Fruit fly (Drosophila melanogaster) whole organism, prepupa: ENCODE data around the gene CG12560.

Experiments used
- Blimp-1 ChIP-seq: fragments of 200-800 bp; sonication (Bioruptor generic); optimal IDR thresholded peaks from 3 replicates; lab custom pipeline; 2017; ENCODE audit warnings: missing biosample characterization, missing genetic modification characterization, mild to moderate bottlenecking, moderate library complexity, missing genetic modification reagents
- CG10631 ChIP-seq: fragments of 200-800 bp; sonication (Bioruptor generic); optimal IDR thresholded peaks from 2 replicates; lab custom pipeline; 2016; ENCODE audit warnings: missing biosample characterization, missing genetic modification characterization
- CG10669 ChIP-seq: fragments of 200-800 bp; sonication (Bioruptor generic); optimal IDR thresholded peaks from 3 replicates; lab custom pipeline; 2018; ENCODE audit warnings: missing biosample characterization, mild to moderate bottlenecking, missing genetic modification characterization, moderate library complexity
- CG11294 ChIP-seq: fragments of 200-800 bp; sonication (Bioruptor generic); IDR thresholded peaks from 2 replicates; pipeline ENCODE4 v1.3.6; 2022; ENCODE audit warnings: missing biosample characterization, missing genetic modification characterization
- CG15336 ChIP-seq: fragments of 200-800 bp; sonication (Bioruptor generic); IDR thresholded peaks from 2 replicates; pipeline ENCODE4 v1.3.6; 2022; ENCODE audit warnings: missing biosample characterization, missing genetic modification characterization
- CG1621 ChIP-seq: fragments of 200-800 bp; sonication (Bioruptor generic); optimal IDR thresholded peaks from 3 replicates; lab custom pipeline; 2018; ENCODE audit warnings: missing biosample characterization, mild to moderate bottlenecking, missing genetic modification characterization
- CG16779 ChIP-seq: fragments of 200-800 bp; sonication (Bioruptor generic); optimal IDR thresholded peaks from 3 replicates; lab custom pipeline; 2017; ENCODE audit warnings: missing biosample characterization, mild to moderate bottlenecking, missing genetic modification characterization
- CG32006 ChIP-seq: fragments of 200-800 bp; sonication (Bioruptor generic); optimal IDR thresholded peaks from 3 replicates; lab custom pipeline; 2017; ENCODE audit warnings: missing biosample characterization, mild to moderate bottlenecking, missing genetic modification characterization
- CG3919 ChIP-seq: fragments of 200-800 bp; sonication (Bioruptor generic); optimal IDR thresholded peaks from 3 replicates; lab custom pipeline; 2016; ENCODE audit warnings: missing biosample characterization, missing genetic modification characterization
- CG6163 ChIP-seq: fragments of 200-800 bp; sonication (Bioruptor generic); IDR thresholded peaks from 3 replicates; pipeline ENCODE4 v1.3.6; 2022; ENCODE audit warnings: missing biosample characterization, missing genetic modification characterization
- CG6792 ChIP-seq: fragments of 200-800 bp; sonication (Bioruptor generic); optimal IDR thresholded peaks from 3 replicates; lab custom pipeline; 2016; ENCODE audit warnings: missing biosample characterization, missing genetic modification characterization
- CG6808 ChIP-seq: fragments of 200-800 bp; sonication (Bioruptor generic); optimal IDR thresholded peaks from 3 replicates; lab custom pipeline; 2017; ENCODE audit warnings: missing biosample characterization, missing genetic modification characterization, mild to moderate bottlenecking, moderate library complexity, missing genetic modification reagents
- CG6854 ChIP-seq: fragments of 200-800 bp; sonication (Bioruptor generic); optimal IDR thresholded peaks from 2 replicates; lab custom pipeline; 2017; ENCODE audit warnings: missing biosample characterization, mild to moderate bottlenecking, missing genetic modification characterization
- CG7368 ChIP-seq: fragments of 200-800 bp; sonication (Bioruptor generic); optimal IDR thresholded peaks from 3 replicates; lab custom pipeline; 2016; ENCODE audit warnings: missing biosample characterization, missing genetic modification characterization
- CG8119 ChIP-seq: fragments of 200-800 bp; sonication (Bioruptor generic); IDR thresholded peaks from 3 replicates; pipeline ENCODE4 v1.3.6; 2022; ENCODE audit warnings: missing biosample characterization, missing genetic modification characterization
- CG8319 ChIP-seq: fragments of 200-800 bp; sonication (Bioruptor generic); optimal IDR thresholded peaks from 3 replicates; lab custom pipeline; 2016; ENCODE audit warnings: missing biosample characterization, missing genetic modification characterization
- CG8632 ChIP-seq: fragments of 200-800 bp; sonication (Bioruptor generic); optimal IDR thresholded peaks from 3 replicates; lab custom pipeline; 2016; ENCODE audit warnings: missing biosample characterization, missing genetic modification characterization
- CG9139 ChIP-seq: fragments of 200-800 bp; sonication (Bioruptor generic); optimal IDR thresholded peaks from 3 replicates; lab custom pipeline; 2017; ENCODE audit warnings: missing biosample characterization, mild to moderate bottlenecking, missing genetic modification characterization
- Eip75B ChIP-seq: fragments of 200-800 bp; sonication (Bioruptor generic); optimal IDR thresholded peaks from 3 replicates; lab custom pipeline; 2016; ENCODE audit warnings: missing biosample characterization, missing genetic modification characterization
- Eip78C ChIP-seq: fragments of 200-800 bp; sonication (Bioruptor generic); peaks from one replicate; lab custom pipeline; 2016; ENCODE audit warnings: missing biosample characterization, missing genetic modification characterization
- Eip93F ChIP-seq: fragments of 200-800 bp; sonication (Bioruptor generic); optimal IDR thresholded peaks from 2 replicates; lab custom pipeline; 2016; ENCODE audit warnings: missing biosample characterization, mild to moderate bottlenecking, missing genetic modification characterization
- Ets21C ChIP-seq: fragments of 200-800 bp; sonication (Bioruptor generic); optimal IDR thresholded peaks from 3 replicates; lab custom pipeline; 2016; ENCODE audit warnings: missing biosample characterization, missing genetic modification characterization
- Ets96B ChIP-seq: fragments of 200-800 bp; optimal IDR thresholded peaks from 2 replicates; lab custom pipeline; 2019; ENCODE audit warnings: missing biosample characterization, mild to moderate bottlenecking, missing genetic modification characterization, moderate library complexity
- Gug ChIP-seq: fragments of 200-800 bp; sonication (Bioruptor generic); IDR thresholded peaks from 2 replicates; pipeline ENCODE4 v1.3.6; 2022; ENCODE audit warnings: missing biosample characterization, missing genetic modification characterization
- Hr4 ChIP-seq: fragments of 200-800 bp; sonication (Bioruptor generic); optimal IDR thresholded peaks from 3 replicates; lab custom pipeline; 2016; ENCODE audit warnings: missing biosample characterization, missing genetic modification characterization
- Lpt ChIP-seq: fragments of 200-800 bp; sonication (Bioruptor generic); optimal IDR thresholded peaks from 3 replicates; lab custom pipeline; 2016; ENCODE audit warnings: missing biosample characterization, missing genetic modification characterization
- Met ChIP-seq: fragments of 200-800 bp; sonication (Bioruptor generic); optimal IDR thresholded peaks from 3 replicates; lab custom pipeline; 2016; ENCODE audit warnings: missing biosample characterization, missing genetic modification characterization
- OdsH ChIP-seq: fragments of 200-800 bp; sonication (Bioruptor generic); optimal IDR thresholded peaks from 3 replicates; lab custom pipeline; 2016; ENCODE audit warnings: missing biosample characterization, missing genetic modification characterization
- Sox102F ChIP-seq: fragments of 200-800 bp; sonication (Bioruptor generic); optimal IDR thresholded peaks from 2 replicates; lab custom pipeline; 2016; ENCODE audit warnings: missing biosample characterization, mild to moderate bottlenecking, missing genetic modification characterization
- Sox14 ChIP-seq: fragments of 200-800 bp; sonication (Bioruptor generic); optimal IDR thresholded peaks from 3 replicates; lab custom pipeline; 2016; ENCODE audit warnings: missing biosample characterization, missing genetic modification characterization
- Sox15 ChIP-seq: fragments of 200-800 bp; sonication (Bioruptor generic); optimal IDR thresholded peaks from 3 replicates; lab custom pipeline; 2016; ENCODE audit warnings: missing biosample characterization, missing genetic modification characterization
- acj6 ChIP-seq: fragments of 200-800 bp; sonication (Bioruptor generic); optimal IDR thresholded peaks from 3 replicates; lab custom pipeline; 2016; ENCODE audit warnings: missing biosample characterization, missing genetic modification characterization
- cyc ChIP-seq: fragments of 200-800 bp; sonication (Bioruptor generic); optimal IDR thresholded peaks from 3 replicates; lab custom pipeline; 2016; ENCODE audit warnings: missing biosample characterization, missing genetic modification characterization
- dsx ChIP-seq: fragments of 200-800 bp; optimal IDR thresholded peaks from 3 replicates; lab custom pipeline; 2019; ENCODE audit warnings: missing biosample characterization, mild to moderate bottlenecking, missing genetic modification characterization, moderate library complexity; ENCODE audit not compliant: poor library complexity, severe bottlenecking
- eg ChIP-seq: fragments of 200-800 bp; sonication (Bioruptor generic); IDR thresholded peaks from 3 replicates; pipeline ENCODE4 v1.3.6; 2022; ENCODE audit warnings: missing biosample characterization, missing genetic modification characterization
- esn ChIP-seq: fragments of 200-800 bp; sonication (Bioruptor generic); optimal IDR thresholded peaks from 2 replicates; lab custom pipeline; 2016; ENCODE audit warnings: missing biosample characterization, mild to moderate bottlenecking, missing genetic modification characterization, moderate library complexity
- fd85E ChIP-seq: fragments of 200-800 bp; sonication (Bioruptor generic); optimal IDR thresholded peaks from 3 replicates; lab custom pipeline; 2016; ENCODE audit warnings: missing biosample characterization, missing genetic modification characterization
- fkh ChIP-seq: fragments of 200-800 bp; sonication (Bioruptor generic); optimal IDR thresholded peaks from 3 replicates; lab custom pipeline; 2017; ENCODE audit warnings: missing biosample characterization, mild to moderate bottlenecking, missing genetic modification characterization, moderate library complexity
- pdm3 ChIP-seq: fragments of 200-800 bp; sonication (Bioruptor generic); optimal IDR thresholded peaks from 3 replicates; lab custom pipeline; 2016; ENCODE audit warnings: missing biosample characterization, missing genetic modification characterization
- spab ChIP-seq: fragments of 200-800 bp; sonication (Bioruptor generic); optimal IDR thresholded peaks from 2 replicates; lab custom pipeline; 2017; ENCODE audit warnings: missing biosample characterization, mild to moderate bottlenecking, missing genetic modification characterization, missing genetic modification reagents
- ss ChIP-seq, 2 experiments: fragments of 200-800 bp; sonication (Bioruptor generic); optimal IDR thresholded peaks; 2 replicates in 1 of 2; 3 replicates in 1 of 2; lab custom pipeline; 2017 to 2018; ENCODE audit warnings: mild to moderate bottlenecking in 2 of 2, missing biosample characterization in 2 of 2, missing genetic modification characterization in 2 of 2, moderate library complexity in 1 of 2
- svp ChIP-seq: fragments of 200-800 bp; sonication (Bioruptor generic); peaks from one replicate; lab custom pipeline; 2016; ENCODE audit warnings: missing biosample characterization, missing genetic modification characterization
- topi ChIP-seq: fragments of 200-800 bp; sonication (Bioruptor generic); optimal IDR thresholded peaks from 3 replicates; lab custom pipeline; 2016; ENCODE audit warnings: missing biosample characterization, missing genetic modification characterization
- vri ChIP-seq: fragments of 200-800 bp; sonication (Bioruptor generic); optimal IDR thresholded peaks from 3 replicates; lab custom pipeline; 2016; ENCODE audit warnings: missing biosample characterization, mild to moderate bottlenecking, missing genetic modification characterization

The CG12560 gene

dm6 chr2L:7964611-7965010, 44.7 kb downstream of the CG12560 start (continued):
- TF ChIP-seq Gug (GFP tag; lab: Robert Waterston, UW) (peak; percentile 85), CG15336 (peak; percentile 94), CG16779 (tag; lab: Kevin White, UChicago) (peak; percentile 44), acj6 (GFP tag; lab: Kevin White, UChicago) (peak; percentile 75), CG6808 (peak; percentile 46), CG6792 (GFP tag; lab: Kevin White, UChicago) (peak; percentile 74), CG3919 (GFP tag; lab: Kevin White, UChicago) (peak; percentile 76), Ets21C (peak; percentile 49), CG9139 (GFP tag; lab: Kevin White, UChicago) (peak; percentile 28), CG7368 (GFP tag; lab: Kevin White, UChicago) (peak; percentile 56), Hr4 (peak; percentile 90), Ets96B (peak; percentile 68), OdsH (GFP tag; lab: Kevin White, UChicago) (peak; percentile 86)
- TF ChIP-seq, all 60 proteins: peak for 54

- TF ChIP-seq CG3919 (GFP tag; lab: Kevin White, UChicago), result no peak
- TF ChIP-seq, all 60 proteins: peak for 0
These were observed 46.4 kb downstream of the CG12560 start for dm6 chr2L:7962881-7963280.

DNA sequence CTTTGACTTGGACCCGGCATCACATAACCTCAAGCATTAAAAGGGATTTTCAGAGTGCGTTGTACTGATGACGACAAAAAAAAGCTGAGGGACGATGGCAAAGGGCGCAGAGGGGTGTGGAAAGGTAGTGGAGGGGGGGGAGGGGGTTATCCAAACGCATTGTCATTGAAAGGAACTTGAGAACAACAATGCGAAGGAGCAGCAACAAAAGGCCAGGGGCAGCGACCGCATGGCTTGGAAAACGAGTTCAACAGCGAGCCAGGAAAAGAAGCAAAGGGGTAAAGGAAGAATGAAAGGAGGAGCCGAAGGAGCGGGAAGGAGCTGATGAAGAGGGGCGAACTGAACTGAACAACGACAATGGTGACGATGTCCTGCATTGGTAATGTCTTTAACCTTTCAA, 47.0 kb downstream of the CG12560 start:
- no peak for TF ChIP-seq Blimp-1 (GFP tag; lab: Kevin White, UChicago)
- no peak for TF ChIP-seq Sox14 (GFP tag; lab: Kevin White, UChicago)
- no peak for TF ChIP-seq Ets96B
- no peak for TF ChIP-seq acj6 (GFP tag; lab: Kevin White, UChicago)
- TF ChIP-seq CG6163 (GFP tag; lab: Robert Waterston, UW), result 0 out of 3 replicates have a peak, but pooled peaks have one; percentile 19
- no peak for TF ChIP-seq esn (GFP tag; lab: Kevin White, UChicago)
- no peak for TF ChIP-seq CG32006 (GFP tag; lab: Kevin White, UChicago)
- no peak for TF ChIP-seq Sox15 (GFP tag; lab: Kevin White, UChicago)
- TF ChIP-seq topi (GFP tag; lab: Kevin White, UChicago), result no peak
- TF ChIP-seq Eip75B (GFP tag; lab: Kevin White, UChicago), result no peak
- TF ChIP-seq CG11294 (GFP tag; lab: Robert Waterston, UW), result no peak
- no peak for TF ChIP-seq Met (GFP tag; lab: Kevin White, UChicago)
- TF ChIP-seq ss (GFP tag; optimal IDR thresholded peaks at IDR 0.05; lab: Kevin White, UChicago), result peak; percentile 8 to 16
- TF ChIP-seq dsx (GFP tag; lab: Kevin White, UChicago), result peak; percentile 65
- no peak for TF ChIP-seq spab (GFP tag; lab: Kevin White, UChicago)
- no peak for TF ChIP-seq svp (GFP tag; lab: Kevin White, UChicago)
- TF ChIP-seq Lpt, result no peak
- no peak for TF ChIP-seq CG1621 (tag; lab: Kevin White, UChicago)
- TF ChIP-seq Hr4, result no peak
- no peak for TF ChIP-seq Eip93F
- TF ChIP-seq CG8119 (GFP tag; lab: Robert Waterston, UW), result no peak
- TF ChIP-seq eg, result no peak
- TF ChIP-seq cyc, result no peak
- TF ChIP-seq CG9139 (GFP tag; lab: Kevin White, UChicago), result no peak
- peak; percentile 12 for TF ChIP-seq CG6808
- TF ChIP-seq Eip78C (GFP tag; lab: Kevin White, UChicago), result no peak
- no peak for TF ChIP-seq CG8632 (GFP tag; lab: Kevin White, UChicago)
- no peak for TF ChIP-seq OdsH (GFP tag; lab: Kevin White, UChicago)
- peak; percentile 12 for TF ChIP-seq CG6854 (GFP tag; lab: Kevin White, UChicago)
- TF ChIP-seq CG7368 (GFP tag; lab: Kevin White, UChicago), result no peak
- no peak for TF ChIP-seq Sox102F (GFP tag; lab: Kevin White, UChicago)
- TF ChIP-seq fd85E (GFP tag; lab: Kevin White, UChicago), result no peak
- TF ChIP-seq CG10631 (GFP tag; lab: Kevin White, UChicago), result no peak
- no peak for TF ChIP-seq fkh (GFP tag; lab: Kevin White, UChicago)
- no peak for TF ChIP-seq pdm3 (GFP tag; lab: Kevin White, UChicago)
- no peak for TF ChIP-seq vri (GFP tag; lab: Kevin White, UChicago)
- no peak for TF ChIP-seq CG8319 (GFP tag; lab: Kevin White, UChicago)
- TF ChIP-seq CG10669 (GFP tag; lab: Kevin White, UChicago), result no peak
- no peak for TF ChIP-seq CG6792 (GFP tag; lab: Kevin White, UChicago)
